Fruit fly (Drosophila melanogaster) whole organism, embryonic: ENCODE results near the gene CG33654.

ENCODE experiments used
- Atf6 ChIP-seq: fragments of 200-800 bp; sonication (Bioruptor generic); IDR thresholded peaks from 2 replicates; pipeline ENCODE4 v1.3.6; 2022; ENCODE audit warnings: missing biosample characterization, missing genetic modification characterization
- Awh ChIP-seq: fragments of 200-800 bp; sonication (Bioruptor generic); IDR thresholded peaks from 2 replicates; pipeline ENCODE4, ENCODE4 v1.3.6; 2022; ENCODE audit warnings: missing biosample characterization, missing genetic modification characterization
- BEAF-32 ChIP-seq: fragments of 200-800 bp; sonication (Bioruptor generic); optimal IDR thresholded peaks from 3 replicates; lab custom pipeline; 2017; ENCODE audit warnings: missing biosample characterization, missing genetic modification characterization, mild to moderate bottlenecking, moderate library complexity, missing genetic modification reagents
- CG10267 ChIP-seq: fragments of 200-800 bp; sonication (Bioruptor generic); optimal IDR thresholded peaks from 2 replicates; lab custom pipeline; 2018; ENCODE audit warnings: missing biosample characterization, mild to moderate bottlenecking, missing genetic modification characterization, moderate library complexity
- CG11085 ChIP-seq: fragments of 200-800 bp; sonication (Bioruptor generic); IDR thresholded peaks from 2 replicates; pipeline ENCODE4 v1.3.6; 2022; ENCODE audit warnings: missing biosample characterization, missing genetic modification characterization
- CG13287 ChIP-seq: fragments of 200-800 bp; sonication (Bioruptor generic); IDR thresholded peaks from 2 replicates; pipeline ENCODE4 v1.3.6; 2022; ENCODE audit warnings: missing biosample characterization, missing genetic modification characterization; ENCODE audit not compliant: partially characterized antibody
- CG13775 ChIP-seq: fragments of 200-800 bp; sonication (Bioruptor generic); optimal IDR thresholded peaks from 3 replicates; lab custom pipeline; 2017; ENCODE audit warnings: missing biosample characterization, mild to moderate bottlenecking, missing genetic modification characterization
- CG15269 ChIP-seq: fragments of 200-800 bp; sonication (Bioruptor generic); optimal IDR thresholded peaks from 2 replicates; lab custom pipeline; 2018; ENCODE audit warnings: missing biosample characterization, mild to moderate bottlenecking, missing genetic modification characterization, moderate library complexity
- CG1647 ChIP-seq: fragments of 200-800 bp; sonication (Bioruptor generic); optimal IDR thresholded peaks from 3 replicates; lab custom pipeline; 2016; ENCODE audit warnings: missing biosample characterization, missing genetic modification characterization
- CG1832 ChIP-seq: fragments of 200-800 bp; sonication (Bioruptor generic); optimal IDR thresholded peaks from 2 replicates; lab custom pipeline; 2017; ENCODE audit warnings: missing biosample characterization, mild to moderate bottlenecking, missing genetic modification characterization, inconsistent platforms
- CG18599 ChIP-seq: fragments of 200-800 bp; sonication (Bioruptor generic); optimal IDR thresholded peaks from 3 replicates; lab custom pipeline; 2017; ENCODE audit warnings: missing biosample characterization, missing genetic modification characterization, mild to moderate bottlenecking, moderate library complexity, missing genetic modification reagents
- CG33557 ChIP-seq: fragments of 200-800 bp; sonication (Bioruptor generic); optimal IDR thresholded peaks from 2 replicates; lab custom pipeline; 2019; ENCODE audit warnings: missing biosample characterization, mild to moderate bottlenecking, missing genetic modification characterization, moderate library complexity
- CG3726 ChIP-seq: fragments of 200-800 bp; sonication (Bioruptor generic); IDR thresholded peaks from 3 replicates; pipeline ENCODE4, ENCODE4 v1.3.6; 2022; ENCODE audit warnings: missing biosample characterization, missing genetic modification characterization
- CG7928 ChIP-seq: fragments of 200-800 bp; sonication (Bioruptor generic); optimal IDR thresholded peaks from 2 replicates; lab custom pipeline; 2017; ENCODE audit warnings: missing biosample characterization, mild to moderate bottlenecking, missing genetic modification characterization
- CG8478 ChIP-seq: fragments of >200 bp; optimal IDR thresholded peaks from 2 replicates; lab custom pipeline; 2018
- D ChIP-seq, 2 experiments: fragments of 200-800 bp in 1 of 2; fragments of >200 bp in 1 of 2; sonication (Bioruptor generic) in 1 of 2; optimal IDR thresholded peaks; 2 replicates in 1 of 2; 3 replicates in 1 of 2; lab custom pipeline; 2017; ENCODE audit warnings: mild to moderate bottlenecking in 1 of 2, missing biosample characterization in 1 of 2, missing genetic modification characterization in 1 of 2, missing genetic modification reagents in 1 of 2
- Hr39 ChIP-seq: fragments of >200 bp; optimal IDR thresholded peaks from 2 replicates; lab custom pipeline; 2017
- Med ChIP-seq: fragments of 200-800 bp; sonication (Bioruptor generic); peaks from one replicate; lab custom pipeline; 2016; ENCODE audit warnings: missing biosample characterization, missing genetic modification characterization, mild to moderate bottlenecking, inconsistent platforms, moderate library complexity
- Myb ChIP-seq: fragments of 200-800 bp; sonication (Bioruptor generic); optimal IDR thresholded peaks from 2 replicates; lab custom pipeline; 2016; ENCODE audit warnings: missing biosample characterization, missing genetic modification characterization
- NFAT ChIP-seq: fragments of 200-800 bp; sonication (Bioruptor generic); IDR thresholded peaks from 2 replicates; pipeline ENCODE4 v1.3.6; 2022; ENCODE audit warnings: missing biosample characterization, missing genetic modification characterization
- PHDP ChIP-seq: fragments of 200-800 bp; sonication (Bioruptor generic); optimal IDR thresholded peaks from 3 replicates; lab custom pipeline; 2018; ENCODE audit warnings: missing biosample characterization, mild to moderate bottlenecking, missing genetic modification characterization, moderate library complexity
- Pdp1 ChIP-seq, 2 experiments: fragments of 200-800 bp; sonication (Bioruptor generic); optimal IDR thresholded peaks; 3 replicates each; lab custom pipeline; 2016; ENCODE audit warnings: missing biosample characterization in 2 of 2, missing genetic modification characterization in 2 of 2, mild to moderate bottlenecking in 1 of 2, moderate library complexity in 1 of 2
- Poxn ChIP-seq: fragments of 200-800 bp; sonication (Bioruptor generic); IDR thresholded peaks from 2 replicates; pipeline ENCODE4 v1.3.6; 2022; ENCODE audit warnings: missing biosample characterization, missing genetic modification characterization
- Sin3A ChIP-seq: fragments of >200 bp; optimal IDR thresholded peaks from 2 replicates; lab custom pipeline; 2018
- Spps ChIP-seq: fragments of 200-800 bp; sonication (Bioruptor generic); optimal IDR thresholded peaks from 2 replicates; lab custom pipeline; 2018; ENCODE audit warnings: missing biosample characterization, mild to moderate bottlenecking, missing genetic modification characterization
- ab ChIP-seq: fragments of 200-800 bp; sonication (Bioruptor generic); optimal IDR thresholded peaks from 2 replicates; lab custom pipeline; 2016; ENCODE audit warnings: missing biosample characterization, missing genetic modification characterization
- abd-A ChIP-seq: fragments of 200-800 bp; sonication (Bioruptor generic); optimal IDR thresholded peaks from 3 replicates; lab custom pipeline; 2019; ENCODE audit warnings: missing biosample characterization, mild to moderate bottlenecking, missing genetic modification characterization, moderate library complexity
- crp ChIP-seq, 2 experiments: fragments of 200-800 bp; sonication (Bioruptor generic); optimal IDR thresholded peaks; 2 replicates in 1 of 2; 3 replicates in 1 of 2; lab custom pipeline; 2017; ENCODE audit warnings: missing biosample characterization in 2 of 2, missing genetic modification characterization in 2 of 2, mild to moderate bottlenecking in 1 of 2, moderate library complexity in 1 of 2
- dm ChIP-seq: fragments of 200-800 bp; sonication (Bioruptor generic); optimal IDR thresholded peaks from 3 replicates; lab custom pipeline; 2016; ENCODE audit warnings: missing biosample characterization, missing genetic modification characterization
- eve ChIP-seq, 2 experiments: fragments of >200 bp; optimal IDR thresholded peaks; 2 replicates each; lab custom pipeline; 2017; ENCODE audit warnings: missing biosample characterization in 2 of 2, missing genetic modification characterization in 2 of 2
- insv ChIP-seq, 2 experiments: fragments of 200-800 bp; sonication (Bioruptor generic); optimal IDR thresholded peaks; 3 replicates each; lab custom pipeline; 2016 to 2018; ENCODE audit warnings: missing biosample characterization in 2 of 2, missing genetic modification characterization in 2 of 2
- kah ChIP-seq: fragments of 200-800 bp; sonication (Bioruptor generic); optimal IDR thresholded peaks from 2 replicates; lab custom pipeline; 2018; ENCODE audit warnings: missing biosample characterization, mild to moderate bottlenecking, missing genetic modification characterization
- ken ChIP-seq: fragments of 200-800 bp; sonication (Bioruptor generic); IDR thresholded peaks from 3 replicates; pipeline ENCODE4 v1.3.6; 2022; ENCODE audit warnings: missing biosample characterization, missing genetic modification characterization
- kni ChIP-seq: fragments of 200-800 bp; sonication (Bioruptor generic); optimal IDR thresholded peaks from 3 replicates; lab custom pipeline; 2017; ENCODE audit warnings: mild to moderate bottlenecking, missing biosample characterization, missing genetic modification reagents, missing genetic modification characterization
- oc ChIP-seq: fragments of 200-800 bp; sonication (Bioruptor generic); optimal IDR thresholded peaks from 2 replicates; lab custom pipeline; 2018; ENCODE audit warnings: missing biosample characterization, mild to moderate bottlenecking, missing genetic modification characterization, moderate library complexity
- otp ChIP-seq: fragments of 200-800 bp; sonication (Bioruptor generic); IDR thresholded peaks from 3 replicates; pipeline ENCODE4, ENCODE4 v1.3.6; 2022; ENCODE audit warnings: missing biosample characterization, missing genetic modification characterization
- sens ChIP-seq: fragments of 200-800 bp; sonication (Bioruptor generic); peaks from one replicate; lab custom pipeline; 2016; ENCODE audit warnings: missing biosample characterization, missing genetic modification characterization
- sim ChIP-seq: fragments of 200-800 bp; sonication (Bioruptor generic); IDR thresholded peaks from 2 replicates; pipeline ENCODE4 v1.3.6; 2022; ENCODE audit warnings: missing biosample characterization, missing genetic modification characterization
- stc ChIP-seq: fragments of 200-800 bp; sonication (Bioruptor generic); IDR thresholded peaks from 2 replicates; pipeline ENCODE4 v1.3.6; 2022; ENCODE audit warnings: missing biosample characterization, missing genetic modification characterization
- trem ChIP-seq: fragments of 200-800 bp; optimal IDR thresholded peaks from 3 replicates; lab custom pipeline; 2019; ENCODE audit warnings: missing biosample characterization, mild to moderate bottlenecking, missing genetic modification characterization, moderate library complexity
- unpg ChIP-seq: fragments of 200-800 bp; sonication (Bioruptor generic); optimal IDR thresholded peaks from 3 replicates; lab custom pipeline; 2018; ENCODE audit warnings: missing biosample characterization, mild to moderate bottlenecking, missing genetic modification characterization, moderate library complexity
- zen ChIP-seq: fragments of 200-800 bp; sonication (Bioruptor generic); optimal IDR thresholded peaks from 3 replicates; lab custom pipeline; 2018; ENCODE audit warnings: missing biosample characterization, mild to moderate bottlenecking, missing genetic modification characterization, moderate library complexity
- zfh1 ChIP-seq: fragments of 200-800 bp; sonication (Bioruptor generic); IDR thresholded peaks from 3 replicates; pipeline ENCODE4 v1.3.6; 2022; ENCODE audit warnings: missing biosample characterization, missing genetic modification characterization

CG33654 gene

dm6 chr3R:9625443-9625842 lies 42.4 kb upstream of the CG33654 start:
- TF ChIP-seq otp (0 out of 3 replicates have a peak, but pooled peaks have one; percentile 12), zfh1 (GFP tag; lab: Robert Waterston, UW) (0 out of 3 replicates have a peak, but pooled peaks have one; percentile 15), unpg (GFP tag; lab: Kevin White, UChicago) (no peak), crp (GFP tag; optimal IDR thresholded peaks at IDR 0.05; lab: Kevin White, UChicago) (no peak), Pdp1 (GFP tag; optimal IDR thresholded peaks at IDR 0.05; lab: Kevin White, UChicago) (peak in 1 of 2 experiments; percentile 49), CG1647 (GFP tag; lab: Kevin White, UChicago) (no peak), Myb (GFP tag; lab: Kevin White, UChicago) (no peak), ab (GFP tag; lab: Kevin White, UChicago) (no peak), dm (no peak), NFAT (0 out of 2 replicates have a peak, but pooled peaks have one; percentile 5), CG33557 (GFP tag; lab: Kevin White, UChicago) (no peak), ken (GFP tag; lab: Robert Waterston, UW) (no peak), CG8478 (lab: Kevin White, UChicago) (peak; percentile 51), Awh (peak; percentile 34; the same call in 1 of the 2 replicates), CG10267 (no peak), BEAF-32 (no peak), CG11085 (GFP tag; lab: Robert Waterston, UW) (no peak), PHDP (no peak), CG3726 (GFP tag; lab: Robert Waterston, UW) (no peak), Poxn (no peak), eve (GFP tag; optimal IDR thresholded peaks at IDR 0.05; lab: Kevin White, UChicago) (no peak), oc (tag; lab: Kevin White, UChicago) (no peak), kni (GFP tag; lab: Kevin White, UChicago) (peak; percentile 26), trem (tag; lab: Kevin White, UChicago) (no peak), kah (GFP tag; lab: Kevin White, UChicago) (no peak), Sin3A (no peak), stc (no peak), CG18599 (no peak), CG1832 (GFP tag; lab: Kevin White, UChicago) (no peak), CG15269 (tag; lab: Kevin White, UChicago) (no peak), sens (GFP tag; lab: Kevin White, UChicago) (peak; percentile 29), zen (tag; lab: Kevin White, UChicago) (no peak), Med (GFP tag; lab: Kevin White, UChicago) (peak; percentile 4), D (optimal IDR thresholded peaks at IDR 0.05; lab: Kevin White, UChicago) (no peak), D (GFP tag; optimal IDR thresholded peaks at IDR 0.05; lab: Kevin White, UChicago) (no peak), CG13775 (GFP tag; lab: Kevin White, UChicago) (no peak), insv (GFP tag; optimal IDR thresholded peaks at IDR 0.05; lab: Kevin White, UChicago) (no peak), sim (GFP tag; lab: Robert Waterston, UW) (no peak), CG7928 (no peak), Atf6 (GFP tag; lab: Robert Waterston, UW) (no peak), Spps (tag; lab: Kevin White, UChicago) (no peak), CG13287 (GFP tag; lab: Robert Waterston, UW) (no peak), abd-A (tag; lab: Kevin White, UChicago) (no peak), Hr39 (lab: Kevin White, UChicago) (no peak)
